Fruit fly (Drosophila melanogaster) S2 (cell line): ENCODE results near the gene CG11333.

Experiments used
- CG8478 ChIP-seq: fragments of >200 bp; optimal IDR thresholded peaks from 2 replicates; lab custom pipeline; 2018
- CTCF ChIP-seq, 2 experiments: fragments of >200 bp; optimal IDR thresholded peaks; 2 replicates each; lab custom pipeline; 2018

Gene CG11333

dm6 chr3R:31482117-31482516 is 19.0 kb downstream of the CG11333 start:
- TF ChIP-seq CTCF (optimal IDR thresholded peaks at IDR 0.05; lab: Kevin White, UChicago) (no peak), CG8478 (lab: Kevin White, UChicago) (no peak)

- no peak for TF ChIP-seq CG8478 (lab: Kevin White, UChicago)
- TF ChIP-seq CTCF (optimal IDR thresholded peaks at IDR 0.05; lab: Kevin White, UChicago), result no peak
These were observed 20.0 kb downstream of the CG11333 start for dm6 chr3R:31483060-31483459.

- TF ChIP-seq CG8478 (lab: Kevin White, UChicago) (no peak), CTCF (optimal IDR thresholded peaks at IDR 0.05; lab: Kevin White, UChicago) (no peak)
These were observed 36.0 kb downstream of the CG11333 start, which contains the start of gene mey for dm6 chr3R:31499114-31499513. TSS of gene mey (plus strand) at chr3R:31499235.

- TF ChIP-seq CTCF (optimal IDR thresholded peaks at IDR 0.05; lab: Kevin White, UChicago) (no peak), CG8478 (lab: Kevin White, UChicago) (no peak)
These were observed 40.6 kb downstream of the CG11333 start for dm6 chr3R:31503665-31504064.

dm6 chr3R:31504731-31505252 is 41.7 kb downstream of the CG11333 start:
- no peak for TF ChIP-seq CTCF (optimal IDR thresholded peaks at IDR 0.05; lab: Kevin White, UChicago)
- no peak for TF ChIP-seq CG8478 (lab: Kevin White, UChicago)

- TF ChIP-seq CG8478 (lab: Kevin White, UChicago) (no peak), CTCF (optimal IDR thresholded peaks at IDR 0.05; lab: Kevin White, UChicago) (no peak)
These were observed 42.2 kb downstream of the CG11333 start for dm6 chr3R:31505254-31505689.

dm6 chr3R:31512040-31512439 is 48.9 kb downstream of the CG11333 start:
- no peak for TF ChIP-seq CTCF (optimal IDR thresholded peaks at IDR 0.05; lab: Kevin White, UChicago)
- no peak for TF ChIP-seq CG8478 (lab: Kevin White, UChicago)
